Fruit fly (Drosophila melanogaster): ENCODE measurements around the gene CG34112.

Gene CG34112

dm6 chr3R:4428585-4429464 is 34.8 kb upstream of the CG34112 start, which contains the start of gene srl (continued):
- no peak for TF ChIP-seq eyg (GFP tag; optimal IDR thresholded peaks at IDR 0.05)
- TF ChIP-seq CG3838 (GFP tag; optimal IDR thresholded peaks at IDR 0.05), result no peak
- no peak for TF ChIP-seq B-H2 (GFP tag; optimal IDR thresholded peaks at IDR 0.05)
- peak; percentile 51 for TF ChIP-seq HmgZ (tag; optimal IDR thresholded peaks at IDR 0.05)
- no peak for TF ChIP-seq danr (GFP tag; IDR thresholded peaks at IDR 0.05)
- peak; percentile 42 for TF ChIP-seq cwo (GFP tag; optimal IDR thresholded peaks at IDR 0.05)
- peak; percentile 70 for TF ChIP-seq Ets97D (GFP tag; optimal IDR thresholded peaks at IDR 0.05)
- no peak for TF ChIP-seq fu2 (GFP tag; optimal IDR thresholded peaks at IDR 0.05)
- peak; percentile 47 for TF ChIP-seq BEAF-32 (GFP tag; optimal IDR thresholded peaks at IDR 0.05)
- no peak for TF ChIP-seq Dip3 (GFP tag; optimal IDR thresholded peaks at IDR 0.05)
- no peak for TF ChIP-seq tgo (GFP tag; IDR thresholded peaks at IDR 0.05)
- TF ChIP-seq CG12659 (GFP tag; optimal IDR thresholded peaks at IDR 0.05), result peak; percentile 71
- no peak for TF ChIP-seq H2.0 (GFP tag; IDR thresholded peaks at IDR 0.05)
- TF ChIP-seq ftz-f1 (GFP tag; optimal IDR thresholded peaks at IDR 0.05), result peak; percentile 86
- no peak for TF ChIP-seq Lim3 (GFP tag; IDR thresholded peaks at IDR 0.05)
- TF ChIP-seq NFAT (GFP tag; IDR thresholded peaks at IDR 0.05), result no peak
- no peak for TF ChIP-seq al (GFP tag; IDR thresholded peaks at IDR 0.05)
- peak; percentile 94 for TF ChIP-seq CG34422 (GFP tag; IDR thresholded peaks at IDR 0.05)
- peak; percentile 39 for TF ChIP-seq CG14710 (tag; optimal IDR thresholded peaks at IDR 0.05)
- TF ChIP-seq MESR4 (GFP tag; optimal IDR thresholded peaks at IDR 0.05), result peak; percentile 95
- peak; percentile 14 for TF ChIP-seq CG3163 (GFP tag; optimal IDR thresholded peaks at IDR 0.05)
- peak; percentile 48 for TF ChIP-seq CG4617 (GFP tag; optimal IDR thresholded peaks at IDR 0.05; ENCODE audit: borderline replicate concordance)
- TF ChIP-seq Nf-YC (tag; optimal IDR thresholded peaks at IDR 0.05), result no peak
- TF ChIP-seq CG2199 (GFP tag; IDR thresholded peaks at IDR 0.05), result peak; percentile 85; the same call in 2 of the 3 replicates
- peak; percentile 87 for TF ChIP-seq Tbp (GFP tag; optimal IDR thresholded peaks at IDR 0.05)
- no peak for TF ChIP-seq z (GFP tag; IDR thresholded peaks at IDR 0.05)
- no peak for TF ChIP-seq CG32772 (GFP tag; IDR thresholded peaks at IDR 0.05)
- peak; percentile 7 for TF ChIP-seq CG18011 (GFP tag; optimal IDR thresholded peaks at IDR 0.05)
- no peak for TF ChIP-seq seq (GFP tag; IDR thresholded peaks at IDR 0.05)
- peak; percentile 74 for TF ChIP-seq nerfin-1 (tag; optimal IDR thresholded peaks at IDR 0.05)
- TF ChIP-seq sna (GFP tag; IDR thresholded peaks at IDR 0.05; ENCODE audit: partially characterized antibody), result no peak
- no peak for TF ChIP-seq CG4820 (GFP tag; optimal IDR thresholded peaks at IDR 0.05)
- TF ChIP-seq CG15514 (GFP tag; optimal IDR thresholded peaks at IDR 0.05), result peak; percentile 69
- TF ChIP-seq CG5180 (GFP tag; optimal IDR thresholded peaks at IDR 0.05), result peak; percentile 12
- TF ChIP-seq ssp (GFP tag; IDR thresholded peaks at IDR 0.05), result no peak
- TF ChIP-seq Aef1 (GFP tag; IDR thresholded peaks at IDR 0.05), result no peak
- no peak for TF ChIP-seq da (GFP tag; optimal IDR thresholded peaks at IDR 0.05)
- peak; percentile 72 for TF ChIP-seq twi (tag; optimal IDR thresholded peaks at IDR 0.05)
- TF ChIP-seq CG17186 (GFP tag; optimal IDR thresholded peaks at IDR 0.05), result peak; percentile 93
- TF ChIP-seq CG3995 (GFP tag; optimal IDR thresholded peaks at IDR 0.05), result peak; percentile 9
- no peak for TF ChIP-seq lab (GFP tag; optimal IDR thresholded peaks at IDR 0.05)
- TF ChIP-seq CG2712 (tag; optimal IDR thresholded peaks at IDR 0.05), result peak; percentile 21
- no peak for TF ChIP-seq CG9932 (GFP tag; IDR thresholded peaks at IDR 0.05)
- peak; percentile 85 for TF ChIP-seq Max (GFP tag; optimal IDR thresholded peaks at IDR 0.05)
- TF ChIP-seq Rfx (GFP tag; IDR thresholded peaks at IDR 0.05), result peak; percentile 47; the same call in 1 of the 2 replicates
- no peak for TF ChIP-seq pros (GFP tag; optimal IDR thresholded peaks at IDR 0.05)
- TF ChIP-seq CG17829 (tag; optimal IDR thresholded peaks at IDR 0.05), result peak; percentile 60
- TF ChIP-seq MTF-1 (GFP tag; optimal IDR thresholded peaks at IDR 0.05; ENCODE audit: borderline replicate concordance), result peak; percentile 11
- no peak for TF ChIP-seq CG15479 (GFP tag; optimal IDR thresholded peaks at IDR 0.05)
